Fruit fly (Drosophila melanogaster): ENCODE results near the gene Dbct.

dm6 chrX:15048713-15049112, 37.2 kb upstream of the Dbct start:
- TF ChIP-seq Scr (GFP tag; IDR thresholded peaks at IDR 0.05; ENCODE audit: partially characterized antibody) (no peak), danr (GFP tag; IDR thresholded peaks at IDR 0.05) (no peak), D19B (GFP tag; optimal IDR thresholded peaks at IDR 0.05) (no peak), Abd-B (GFP tag; optimal IDR thresholded peaks at IDR 0.05) (no peak), sima (GFP tag; optimal IDR thresholded peaks at IDR 0.05) (no peak), emc (GFP tag; optimal IDR thresholded peaks at IDR 0.05) (no peak), eyg (GFP tag; optimal IDR thresholded peaks at IDR 0.05) (no peak), nerfin-1 (tag; optimal IDR thresholded peaks at IDR 0.05) (no peak), cato (GFP tag; optimal IDR thresholded peaks at IDR 0.05; ENCODE audit: borderline replicate concordance) (no peak)

Data from whole organism, embryonic.